Fruit fly (Drosophila melanogaster) whole organism, adult: ENCODE results near the gene Gr8a.
A peak's percentile ranks its signal among the peaks of the same experiment; 100 is the strongest.

Experiments used
- CG11617 ChIP-seq: fragments of 200-800 bp; sonication (Bioruptor generic); optimal IDR thresholded peaks from 2 replicates; lab custom pipeline; 2017; ENCODE audit warnings: mild to moderate bottlenecking, missing biosample characterization, missing genetic modification reagents, missing genetic modification characterization
- CG12768 ChIP-seq: fragments of 200-800 bp; sonication (Bioruptor generic); optimal IDR thresholded peaks from 2 replicates; lab custom pipeline; 2017; ENCODE audit warnings: missing biosample characterization, missing genetic modification characterization, mild to moderate bottlenecking, moderate library complexity, missing genetic modification reagents
- CG14711 ChIP-seq: fragments of 200-800 bp; sonication (Bioruptor generic); optimal IDR thresholded peaks from 2 replicates; lab custom pipeline; 2018; ENCODE audit warnings: missing biosample characterization, mild to moderate bottlenecking, missing genetic modification characterization, moderate library complexity
- CG1620 ChIP-seq: fragments of 200-800 bp; sonication (Bioruptor generic); optimal IDR thresholded peaks from 2 replicates; lab custom pipeline; 2016; ENCODE audit warnings: missing biosample characterization, missing genetic modification characterization
- CG33017 ChIP-seq: fragments of 200-800 bp; sonication (Bioruptor generic); optimal IDR thresholded peaks from 2 replicates; lab custom pipeline; 2018; ENCODE audit warnings: missing biosample characterization, mild to moderate bottlenecking, missing genetic modification characterization, moderate library complexity
- CG5204 ChIP-seq: fragments of 200-800 bp; sonication (Bioruptor generic); optimal IDR thresholded peaks from 2 replicates; lab custom pipeline; 2016; ENCODE audit warnings: missing biosample characterization, missing genetic modification characterization
- CG7045 ChIP-seq: fragments of 200-800 bp; sonication (Bioruptor generic); optimal IDR thresholded peaks from 2 replicates; lab custom pipeline; 2017; ENCODE audit warnings: missing biosample characterization, mild to moderate bottlenecking, missing genetic modification characterization
- CG7101 ChIP-seq: fragments of 200-800 bp; sonication (Bioruptor generic); optimal IDR thresholded peaks from 2 replicates; lab custom pipeline; 2018; ENCODE audit warnings: missing biosample characterization, mild to moderate bottlenecking, missing genetic modification characterization, moderate library complexity
- Clk ChIP-seq: fragments of 200-800 bp; sonication (Bioruptor generic); optimal IDR thresholded peaks from 2 replicates; lab custom pipeline; 2017; ENCODE audit warnings: missing biosample characterization, missing genetic modification characterization
- Crg-1 ChIP-seq: fragments of 200-800 bp; sonication (Bioruptor generic); optimal IDR thresholded peaks from 2 replicates; lab custom pipeline; 2016; ENCODE audit warnings: missing biosample characterization, missing genetic modification characterization
- Hr96 ChIP-seq: fragments of 200-800 bp; sonication (Bioruptor generic); optimal IDR thresholded peaks from 2 replicates; lab custom pipeline; 2016; ENCODE audit warnings: missing biosample characterization, missing genetic modification characterization
- Mnt ChIP-seq: fragments of 200-800 bp; sonication (Bioruptor generic); optimal IDR thresholded peaks from 2 replicates; lab custom pipeline; 2016; ENCODE audit warnings: missing biosample characterization, mild to moderate bottlenecking, missing genetic modification characterization
- bab1 ChIP-seq: fragments of 200-800 bp; sonication (Bioruptor generic); optimal IDR thresholded peaks from 3 replicates; lab custom pipeline; 2019; ENCODE audit warnings: missing biosample characterization, mild to moderate bottlenecking, missing genetic modification characterization, moderate library complexity
- cic ChIP-seq: fragments of 200-800 bp; sonication (Bioruptor generic); optimal IDR thresholded peaks from 2 replicates; lab custom pipeline; 2017; ENCODE audit warnings: missing biosample characterization, mild to moderate bottlenecking, missing genetic modification characterization, moderate library complexity
- cnc ChIP-seq, 2 experiments: fragments of >200 bp; optimal IDR thresholded peaks; 2 replicates each; lab custom pipeline; 2017
- kay ChIP-seq: fragments of 200-800 bp; sonication (Bioruptor generic); peaks from one replicate; lab custom pipeline; 2016; ENCODE audit warnings: missing biosample characterization, missing genetic modification characterization, borderline replicate concordance
- ovo ChIP-seq: fragments of 200-800 bp; sonication (Bioruptor generic); optimal IDR thresholded peaks from 2 replicates; lab custom pipeline; 2016; ENCODE audit warnings: missing biosample characterization, missing genetic modification characterization
- pad ChIP-seq: fragments of 200-800 bp; sonication (Bioruptor generic); optimal IDR thresholded peaks from 3 replicates; lab custom pipeline; 2017; ENCODE audit warnings: missing biosample characterization, missing genetic modification characterization, mild to moderate bottlenecking, moderate library complexity, missing genetic modification reagents
- tj ChIP-seq: fragments of 200-800 bp; sonication (Bioruptor generic); optimal IDR thresholded peaks from 3 replicates; lab custom pipeline; 2017; ENCODE audit warnings: missing biosample characterization, mild to moderate bottlenecking, missing genetic modification characterization, moderate library complexity
- toe ChIP-seq: fragments of 200-800 bp; sonication (Bioruptor generic); optimal IDR thresholded peaks from 2 replicates; lab custom pipeline; 2016; ENCODE audit warnings: missing biosample characterization, missing genetic modification characterization

Gene Gr8a

dm6 chrX:9251212-9251877, 24.4 kb downstream of the Gr8a start:
- no peak for TF ChIP-seq CG12768 (GFP tag; lab: Kevin White, UChicago)
- no peak for TF ChIP-seq cic (GFP tag; lab: Kevin White, UChicago)
- TF ChIP-seq CG11617 (GFP tag; lab: Kevin White, UChicago) = peak; percentile 37
- TF ChIP-seq bab1 (GFP tag; lab: Kevin White, UChicago) = peak; percentile 37
- TF ChIP-seq CG14711 (tag; lab: Kevin White, UChicago) = peak; percentile 22
- peak; percentile 21 for TF ChIP-seq CG5204 (GFP tag; lab: Kevin White, UChicago)
- TF ChIP-seq CG33017 (tag; lab: Kevin White, UChicago) = peak; percentile 26
- TF ChIP-seq Mnt = peak; percentile 40
- no peak for TF ChIP-seq Hr96 (GFP tag; lab: Kevin White, UChicago)
- no peak for TF ChIP-seq CG1620 (GFP tag; lab: Kevin White, UChicago)
- peak; percentile 32 for TF ChIP-seq CG7101 (tag; lab: Kevin White, UChicago)
- no peak for TF ChIP-seq CG7045 (GFP tag; lab: Kevin White, UChicago)
- TF ChIP-seq toe (GFP tag; lab: Kevin White, UChicago) = no peak
- no peak for TF ChIP-seq cnc (optimal IDR thresholded peaks at IDR 0.05; lab: Kevin White, UChicago)
- TF ChIP-seq kay (GFP tag; lab: Kevin White, UChicago) = no peak
- TF ChIP-seq tj (GFP tag; lab: Kevin White, UChicago) = peak; percentile 30
- TF ChIP-seq Clk (GFP tag; lab: Kevin White, UChicago) = no peak
- peak; percentile 17 for TF ChIP-seq ovo
- no peak for TF ChIP-seq Crg-1
- no peak for TF ChIP-seq pad (GFP tag; lab: Kevin White, UChicago)

dm6 chrX:9252051-9252708, 25.2 kb downstream of the Gr8a start:
- TF ChIP-seq kay (GFP tag; lab: Kevin White, UChicago) = no peak
- TF ChIP-seq cnc (optimal IDR thresholded peaks at IDR 0.05; lab: Kevin White, UChicago) = no peak
- no peak for TF ChIP-seq bab1 (GFP tag; lab: Kevin White, UChicago)
- no peak for TF ChIP-seq Crg-1
- TF ChIP-seq CG1620 (GFP tag; lab: Kevin White, UChicago) = no peak
- TF ChIP-seq ovo = no peak
- TF ChIP-seq CG11617 (GFP tag; lab: Kevin White, UChicago) = no peak
- no peak for TF ChIP-seq CG12768 (GFP tag; lab: Kevin White, UChicago)

- TF ChIP-seq CG14711 (tag; lab: Kevin White, UChicago) (no peak), CG1620 (GFP tag; lab: Kevin White, UChicago) (no peak), cnc (optimal IDR thresholded peaks at IDR 0.05; lab: Kevin White, UChicago) (no peak), Mnt (no peak), kay (GFP tag; lab: Kevin White, UChicago) (no peak), tj (GFP tag; lab: Kevin White, UChicago) (no peak), Clk (GFP tag; lab: Kevin White, UChicago) (no peak), CG7101 (tag; lab: Kevin White, UChicago) (no peak), CG12768 (GFP tag; lab: Kevin White, UChicago) (no peak), CG7045 (GFP tag; lab: Kevin White, UChicago) (no peak), Hr96 (GFP tag; lab: Kevin White, UChicago) (no peak), CG5204 (GFP tag; lab: Kevin White, UChicago) (no peak), bab1 (GFP tag; lab: Kevin White, UChicago) (no peak), Crg-1 (no peak), toe (GFP tag; lab: Kevin White, UChicago) (no peak), CG33017 (tag; lab: Kevin White, UChicago) (no peak), cic (GFP tag; lab: Kevin White, UChicago) (no peak), ovo (no peak), pad (GFP tag; lab: Kevin White, UChicago) (no peak), CG11617 (GFP tag; lab: Kevin White, UChicago) (no peak)
Observed at dm6 chrX:9255021-9255420, 28.1 kb downstream of the Gr8a start.

dm6 chrX:9255964-9256520, 29.1 kb downstream of the Gr8a start, which contains the start of gene ric8a:
ric8a (plus strand) TSS chrX:9256168.
- TF ChIP-seq Mnt = peak; percentile 19
- TF ChIP-seq tj (GFP tag; lab: Kevin White, UChicago) = peak; percentile 7
- peak; percentile 20 for TF ChIP-seq CG14711 (tag; lab: Kevin White, UChicago)
- peak; percentile 4 for TF ChIP-seq CG11617 (GFP tag; lab: Kevin White, UChicago)
- TF ChIP-seq CG7101 (tag; lab: Kevin White, UChicago) = no peak
- TF ChIP-seq CG33017 (tag; lab: Kevin White, UChicago) = no peak
- TF ChIP-seq Clk (GFP tag; lab: Kevin White, UChicago) = no peak

- TF ChIP-seq cnc (optimal IDR thresholded peaks at IDR 0.05; lab: Kevin White, UChicago) (no peak), Clk (GFP tag; lab: Kevin White, UChicago) (no peak), Crg-1 (no peak), bab1 (GFP tag; lab: Kevin White, UChicago) (no peak), kay (GFP tag; lab: Kevin White, UChicago) (no peak), toe (GFP tag; lab: Kevin White, UChicago) (no peak), CG7101 (tag; lab: Kevin White, UChicago) (no peak), Hr96 (GFP tag; lab: Kevin White, UChicago) (no peak), cic (GFP tag; lab: Kevin White, UChicago) (no peak), CG1620 (GFP tag; lab: Kevin White, UChicago) (no peak)
Observed at dm6 chrX:9266082-9266481, 39.1 kb downstream of the Gr8a start.
